Worm (Caenorhabditis elegans): ENCODE results near the gene B0034.2.

DNA sequence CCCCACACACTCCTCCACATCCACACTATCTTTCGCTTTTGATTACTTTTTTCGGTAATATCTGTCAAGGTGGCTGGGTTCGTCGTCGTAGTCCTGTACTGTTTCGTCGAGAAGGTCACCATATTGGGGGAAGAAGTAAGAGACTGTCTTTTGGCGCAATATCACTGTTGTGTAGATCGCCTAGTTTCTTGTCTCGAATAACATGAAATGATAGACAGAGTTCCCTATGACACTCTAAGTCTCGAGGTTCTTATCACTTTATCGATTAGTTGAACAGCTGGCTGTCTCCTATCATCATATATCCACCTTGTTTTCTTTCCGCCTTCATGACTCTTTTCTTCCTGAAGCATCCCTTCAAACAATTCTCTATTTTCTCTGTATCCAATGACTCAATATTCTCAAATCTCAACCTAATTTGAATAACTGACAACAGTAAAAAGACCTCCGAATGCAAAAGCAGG lies 10.2 kb downstream of the B0034.2 start:
- no peak for TF ChIP-seq dao-5 (tag; optimal IDR thresholded peaks at IDR 0.05)
- TF ChIP-seq him-1 (tag; optimal IDR thresholded peaks at IDR 0.05): no peak
- no peak for TF ChIP-seq W03F9.2 (tag; optimal IDR thresholded peaks at IDR 0.05)

Data from whole organism, L4/young adult.